Worm (Caenorhabditis elegans) whole organism, L4 larva: Measurements from ENCODE around the gene sri-30.

Source experiments
- D1046.2 ChIP-seq: fragments of 200-800 bp; sonication (Bioruptor generic); IDR thresholded peaks from 2 replicates; pipeline ENCODE4 v1.3.6; 2022; ENCODE audit warnings: missing genetic modification characterization, missing compliant biosample characterization
- T20F7.1 ChIP-seq: fragments of 200-800 bp; sonication (Bioruptor generic); optimal IDR thresholded peaks from 2 replicates; lab custom pipeline; 2018; ENCODE audit warnings: mild to moderate bottlenecking, missing genetic modification characterization, missing compliant biosample characterization
- Y48G9A.11 ChIP-seq: fragments of 200-800 bp; sonication (Bioruptor generic); IDR thresholded peaks from 2 replicates; pipeline ENCODE4 v1.3.6; 2022; ENCODE audit warnings: missing genetic modification reagents, missing genetic modification characterization, missing compliant biosample characterization
- Y5F2A.4 ChIP-seq: fragments of 200-800 bp; sonication (Bioruptor generic); optimal IDR thresholded peaks from 2 replicates; lab custom pipeline; 2018; ENCODE audit warnings: mild to moderate bottlenecking, missing genetic modification characterization, missing compliant biosample characterization
- ZK337.2 ChIP-seq: fragments of 200-800 bp; sonication (Bioruptor generic); IDR thresholded peaks from 2 replicates; pipeline ENCODE4 v1.3.6; 2022; ENCODE audit warnings: missing genetic modification reagents, missing genetic modification characterization, missing compliant biosample characterization
- aha-1 ChIP-seq: fragments of 150-350 bp; peaks from one replicate; lab custom pipeline; 2014; ENCODE audit warnings: missing biosample characterization, missing genetic modification characterization
- aly-2 ChIP-seq: sonication (generic microtip); optimal IDR thresholded peaks from 2 replicates; lab custom pipeline; 2018; ENCODE audit warnings: missing biosample characterization, missing genetic modification characterization
- ceh-20 ChIP-seq: fragments of 200-800 bp; sonication (Bioruptor generic); IDR thresholded peaks from 2 replicates; pipeline ENCODE4 v1.3.6; 2022; ENCODE audit warnings: missing genetic modification reagents, missing genetic modification characterization, missing compliant biosample characterization
- ceh-44 ChIP-seq: fragments of 200-800 bp; sonication (Bioruptor generic); IDR thresholded peaks from 2 replicates; pipeline ENCODE4 v1.3.6; 2022; ENCODE audit warnings: missing genetic modification reagents, missing genetic modification characterization, missing compliant biosample characterization
- daf-16 ChIP-seq, 3 experiments: sonication (generic microtip); optimal IDR thresholded peaks; 2 replicates each; lab custom pipeline; 2016 to 2017; ENCODE audit warnings: missing genetic modification characterization in 3 of 3, missing genetic modification reagents in 3 of 3, mild to moderate bottlenecking in 2 of 3, missing compliant biosample characterization in 2 of 3, missing biosample characterization in 1 of 3, moderate library complexity in 1 of 3
- dmd-8 ChIP-seq: fragments of 200-800 bp; sonication (Bioruptor generic); IDR thresholded peaks from 2 replicates; pipeline ENCODE4 v1.3.6; 2022; ENCODE audit warnings: missing genetic modification characterization, missing compliant biosample characterization
- dmd-9 ChIP-seq: fragments of 200-800 bp; sonication (Bioruptor generic); IDR thresholded peaks from 2 replicates; pipeline ENCODE4 v1.3.6; 2022; ENCODE audit warnings: missing genetic modification reagents, missing genetic modification characterization, missing compliant biosample characterization
- dpl-1 ChIP-seq: fragments of 150-350 bp; optimal IDR thresholded peaks from 2 replicates; lab custom pipeline; 2014; ENCODE audit warnings: missing biosample characterization, missing genetic modification reagents, missing genetic modification characterization
- duxl-1 ChIP-seq: sonication (generic microtip); optimal IDR thresholded peaks from 2 replicates; lab custom pipeline; 2016; ENCODE audit warnings: mild to moderate bottlenecking, missing genetic modification characterization, moderate library complexity, missing compliant biosample characterization; ENCODE audit not compliant: poor library complexity
- gei-8 ChIP-seq: fragments of 200-800 bp; sonication (Bioruptor generic); optimal IDR thresholded peaks from 2 replicates; lab custom pipeline; 2018; ENCODE audit warnings: mild to moderate bottlenecking, missing genetic modification characterization, missing compliant biosample characterization
- lin-15B ChIP-seq: fragments of 150-350 bp; sonication (generic microtip); optimal IDR thresholded peaks from 3 replicates; lab custom pipeline; 2014; ENCODE audit warnings: missing biosample characterization, missing genetic modification characterization
- lin-38 ChIP-seq: fragments of 200-800 bp; sonication (Bioruptor generic); IDR thresholded peaks from 2 replicates; pipeline ENCODE4 v1.3.6; 2022; ENCODE audit warnings: missing genetic modification reagents, missing genetic modification characterization, missing compliant biosample characterization
- lsy-2 ChIP-seq, 2 experiments: fragments of 150-350 bp in 1 of 2; sonication (generic microtip) in 1 of 2; optimal IDR thresholded peaks; 2 replicates each; lab custom pipeline; 2014 to 2017; ENCODE audit warnings: missing biosample characterization in 2 of 2, missing genetic modification characterization in 2 of 2
- madf-9 ChIP-seq: fragments of 200-800 bp; sonication (Bioruptor generic); conservative IDR thresholded peaks from 2 replicates; pipeline ENCODE4 v1.3.6; 2022; ENCODE audit warnings: missing genetic modification reagents, missing genetic modification characterization, missing compliant biosample characterization
- mxl-2 ChIP-seq: fragments of 200-800 bp; sonication (Bioruptor generic); conservative IDR thresholded peaks from 2 replicates; pipeline ENCODE4 v1.3.6; 2022; ENCODE audit warnings: missing genetic modification reagents, missing genetic modification characterization, missing compliant biosample characterization
- nhr-10 ChIP-seq: fragments of 150-350 bp; optimal IDR thresholded peaks from 2 replicates; lab custom pipeline; 2014; ENCODE audit warnings: missing biosample characterization, missing genetic modification characterization
- nhr-11 ChIP-seq: fragments of 150-350 bp; optimal IDR thresholded peaks from 2 replicates; lab custom pipeline; 2014; ENCODE audit warnings: missing biosample characterization, missing genetic modification characterization
- nhr-111 ChIP-seq: fragments of 200-800 bp; sonication (Bioruptor generic); optimal IDR thresholded peaks from 2 replicates; lab custom pipeline; 2018; ENCODE audit warnings: mild to moderate bottlenecking, missing genetic modification characterization, missing compliant biosample characterization
- nhr-28 ChIP-seq: fragments of 150-350 bp; optimal IDR thresholded peaks from 2 replicates; lab custom pipeline; 2014; ENCODE audit warnings: missing biosample characterization, missing genetic modification characterization
- nhr-42 ChIP-seq: fragments of 200-800 bp; sonication (Bioruptor generic); IDR thresholded peaks from 2 replicates; pipeline ENCODE4 v1.3.6; 2022; ENCODE audit warnings: missing genetic modification characterization, missing compliant biosample characterization
- nhr-6 ChIP-seq: fragments of 150-350 bp; optimal IDR thresholded peaks from 2 replicates; lab custom pipeline; 2014; ENCODE audit warnings: missing biosample characterization, missing genetic modification characterization
- nhr-76 ChIP-seq: fragments of 150-350 bp; optimal IDR thresholded peaks from 2 replicates; lab custom pipeline; 2014; ENCODE audit warnings: missing biosample characterization, missing genetic modification characterization
- pha-4 ChIP-seq, 2 experiments: fragments of 150-350 bp in 1 of 2; fragments of 200-800 bp in 1 of 2; sonication (Bioruptor generic) in 1 of 2; IDR thresholded peaks in 1 of 2; optimal IDR thresholded peaks in 1 of 2; 2 replicates each; pipeline versions ENCODE4 v1.3.6 to Lab custom; 2014 to 2022; ENCODE audit warnings: missing genetic modification characterization in 2 of 2, missing genetic modification reagents in 2 of 2, missing biosample characterization in 1 of 2, missing compliant biosample characterization in 1 of 2
- rbr-2 ChIP-seq: sonication (generic microtip); optimal IDR thresholded peaks from 2 replicates; lab custom pipeline; 2016; ENCODE audit warnings: missing genotype, missing genetic modification characterization, missing compliant biosample characterization
- saeg-2 ChIP-seq: fragments of 200-800 bp; sonication (Bioruptor generic); IDR thresholded peaks from 2 replicates; pipeline ENCODE4 v1.3.6; 2022; ENCODE audit warnings: missing genetic modification reagents, missing genetic modification characterization, missing compliant biosample characterization
- snpc-1.2 ChIP-seq: fragments of 200-800 bp; sonication (Bioruptor generic); IDR thresholded peaks from 2 replicates; pipeline ENCODE4 v1.3.6; 2022; ENCODE audit warnings: missing genetic modification reagents, missing genetic modification characterization, missing compliant biosample characterization
- tra-1 ChIP-seq: fragments of 200-800 bp; sonication (Bioruptor generic); IDR thresholded peaks from 2 replicates; pipeline ENCODE4 v1.3.6; 2022; ENCODE audit warnings: missing genetic modification reagents, missing genetic modification characterization, missing compliant biosample characterization
- unc-62 ChIP-seq, 3 experiments: fragments of 150-350 bp in 1 of 3; sonication (generic microtip); optimal IDR thresholded peaks in 2 of 3; peaks in 1 of 3; 1 replicate in 1 of 3; 2 replicates in 2 of 3; lab custom pipeline; 2014 to 2017; ENCODE audit warnings: missing biosample characterization in 3 of 3, missing genetic modification characterization in 3 of 3, missing genetic modification reagents in 3 of 3, missing genotype in 1 of 3
- zip-2 ChIP-seq: fragments of 150-350 bp; optimal IDR thresholded peaks from 2 replicates; lab custom pipeline; 2014; ENCODE audit warnings: missing biosample characterization, missing genetic modification characterization

Gene sri-30

DNA sequence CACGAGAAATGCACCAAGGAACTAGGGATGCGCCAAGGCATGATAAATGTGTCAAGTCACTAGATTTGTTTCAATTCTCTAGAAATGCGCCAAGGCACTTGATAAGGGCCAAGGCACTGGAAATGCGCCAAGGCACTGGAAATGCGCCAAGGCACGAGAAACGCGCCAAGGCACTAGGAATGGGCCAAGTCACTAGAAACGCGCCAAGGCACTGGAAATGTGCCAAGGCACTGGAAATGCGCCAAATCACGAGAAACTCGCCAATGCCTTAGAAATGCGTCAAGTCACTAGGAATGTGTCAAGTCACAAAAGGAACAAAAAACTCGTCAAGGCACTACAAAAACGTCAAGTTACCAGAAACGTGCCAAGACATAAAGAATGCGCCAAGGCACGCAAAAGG lies 9.6 kb upstream of the sri-30 start:
- TF ChIP-seq tra-1: 0 out of 2 replicates have a peak, but pooled peaks have one; percentile 16
- TF ChIP-seq aha-1 (tag; lab: Kevin White, UChicago): peak; percentile 81
- TF ChIP-seq pha-4 (GFP tag; IDR thresholded peaks at IDR 0.05; lab: Robert Waterston, UW): no peak
- TF ChIP-seq pha-4 (tag; optimal IDR thresholded peaks at IDR 0.05; lab: Kevin White, UChicago): no peak
- TF ChIP-seq ceh-20 (GFP tag; lab: Robert Waterston, UW): peak; percentile 23; the same call in 1 of the 2 replicates
- no peak for TF ChIP-seq saeg-2 (GFP tag; lab: Robert Waterston, UW)
- peak; percentile 45 for TF ChIP-seq lin-38 (GFP tag; lab: Robert Waterston, UW)
- TF ChIP-seq rbr-2 (tag; lab: Kevin White, UChicago): no peak
- TF ChIP-seq ZK337.2 (GFP tag; lab: Robert Waterston, UW): 0 out of 2 replicates have a peak, but pooled peaks have one; percentile 10
- TF ChIP-seq, all 104 proteins: peak for 5

DNA sequence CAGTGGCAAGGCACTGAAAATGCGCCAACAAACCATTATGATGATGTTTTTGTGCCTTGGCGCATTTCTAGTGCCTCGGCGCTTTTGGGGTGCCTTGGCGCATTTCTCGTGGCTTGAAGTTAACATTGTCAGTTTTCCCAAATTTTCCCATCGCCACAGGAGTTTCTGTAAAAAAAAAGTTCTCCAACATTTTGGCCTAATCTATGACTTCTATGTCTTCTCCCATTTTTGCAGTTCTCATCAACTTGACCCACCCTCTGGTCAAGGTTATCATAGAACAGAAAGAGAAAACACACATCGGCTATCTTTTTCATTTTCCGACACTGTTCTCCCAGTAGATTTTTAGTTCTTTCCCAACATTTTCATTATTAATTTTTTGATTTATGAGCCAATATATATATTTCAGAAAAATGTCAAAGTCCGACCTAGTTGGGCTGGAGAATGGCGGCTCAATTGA lies 7.5 kb upstream of the sri-30 start, which contains the start of the genes B0454.26 and B0454.5:
Gene B0454.26 (minus strand): TSS at position 101 of the 457 bp plus-strand sequence.
Gene B0454.5 (plus strand): TSS at position 407 of the 457 bp plus-strand sequence.
- no peak for TF ChIP-seq Y5F2A.4 (GFP tag; lab: Kevin White, UChicago)
- TF ChIP-seq nhr-76: no peak
- TF ChIP-seq gei-8 (GFP tag; lab: Kevin White, UChicago): no peak
- no peak for TF ChIP-seq duxl-1 (tag; lab: Kevin White, UChicago)
- no peak for TF ChIP-seq lin-38 (GFP tag; lab: Robert Waterston, UW)
- no peak for TF ChIP-seq nhr-42 (GFP tag; lab: Robert Waterston, UW)
- no peak for TF ChIP-seq dmd-9 (GFP tag; lab: Robert Waterston, UW)
- TF ChIP-seq lin-15B (tag; lab: Kevin White, UChicago): no peak
- TF ChIP-seq nhr-6 (tag; lab: Kevin White, UChicago): no peak
- no peak for TF ChIP-seq rbr-2 (tag; lab: Kevin White, UChicago)
- no peak for TF ChIP-seq dpl-1 (GFP tag; lab: Kevin White, UChicago)

DNA sequence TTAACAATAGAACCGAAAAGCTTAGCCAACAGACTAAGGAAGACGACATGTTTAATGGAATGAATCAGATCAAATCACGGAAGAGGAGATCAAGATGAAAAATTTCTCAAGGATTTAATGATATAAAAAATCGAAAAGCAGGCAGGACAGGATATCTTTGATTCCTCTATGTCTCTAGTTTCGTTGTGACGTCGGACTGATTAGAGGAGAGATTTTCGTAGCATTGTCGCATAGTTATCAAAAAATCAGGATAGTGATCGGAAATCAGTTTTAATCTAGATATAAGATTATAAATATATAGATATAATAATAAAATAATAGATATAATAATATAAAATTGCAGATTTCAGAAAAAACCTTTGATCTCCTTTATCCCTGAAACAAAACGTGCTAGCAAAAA lies 2.6 kb upstream of the sri-30 start, which contains the start of gene B0454.8:
Gene B0454.8 (minus strand): TSS at position 101 of the 400 bp plus-strand sequence.
- TF ChIP-seq lin-38 (GFP tag; lab: Robert Waterston, UW) (no peak), aly-2 (no peak), mxl-2 (GFP tag; lab: Robert Waterston, UW) (no peak), nhr-42 (GFP tag; lab: Robert Waterston, UW) (no peak), duxl-1 (tag; lab: Kevin White, UChicago) (no peak), dmd-8 (GFP tag; lab: Robert Waterston, UW) (no peak), snpc-1.2 (GFP tag; lab: Robert Waterston, UW) (no peak), T20F7.1 (no peak), daf-16 (GFP tag; optimal IDR thresholded peaks at IDR 0.05; lab: Kevin White, UChicago) (no peak), daf-16 (tag; optimal IDR thresholded peaks at IDR 0.05; lab: Kevin White, UChicago) (no peak), lsy-2 (tag; optimal IDR thresholded peaks at IDR 0.05; lab: Kevin White, UChicago) (no peak), nhr-28 (tag; lab: Kevin White, UChicago) (no peak), nhr-10 (tag; lab: Kevin White, UChicago) (no peak), madf-9 (GFP tag; lab: Robert Waterston, UW) (no peak), D1046.2 (GFP tag; lab: Robert Waterston, UW) (no peak), Y48G9A.11 (GFP tag; lab: Robert Waterston, UW) (no peak), nhr-111 (GFP tag; lab: Kevin White, UChicago) (no peak), zip-2 (tag; lab: Kevin White, UChicago) (no peak)

- TF ChIP-seq nhr-11 (tag; lab: Kevin White, UChicago) (no peak), unc-62 (GFP tag; optimal IDR thresholded peaks at IDR 0.05 in 1 of 2; lab: Kevin White, UChicago) (peak in 1 of 2 experiments; percentile 13), unc-62 (tag; optimal IDR thresholded peaks at IDR 0.05; lab: Kevin White, UChicago) (no peak), dpl-1 (GFP tag; lab: Kevin White, UChicago) (no peak), ceh-44 (no peak)
- TF ChIP-seq, all 104 proteins: peak for 1
Measured at ce11 chrII:3044023-3044422, 2.0 kb upstream of the sri-30 start, which contains the start of gene sri-29. Gene sri-29 (plus strand): TSS chrII:3044323.
